Worm (Caenorhabditis elegans): ENCODE measurements around the gene K06H6.5.

DNA sequence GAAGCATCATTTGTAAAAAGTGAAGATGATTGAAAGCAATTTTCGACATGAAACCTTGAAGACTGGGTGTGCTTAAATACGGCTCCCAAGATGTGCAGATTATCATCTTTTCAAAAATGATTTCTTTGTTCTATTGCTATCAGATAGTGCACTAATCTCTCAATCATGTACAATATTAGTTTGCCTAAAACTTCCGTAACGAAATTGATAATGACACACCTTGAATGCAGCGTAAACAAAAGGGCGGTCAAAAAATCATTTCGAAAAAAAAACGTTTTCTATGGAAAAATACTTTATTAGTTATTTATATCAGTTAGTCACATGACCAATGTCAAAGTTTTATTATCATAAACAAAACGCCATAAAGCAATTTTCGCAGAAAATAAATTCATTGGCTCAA, 46.7 kb downstream of the K06H6.5 start, which contains the start of gene F48G7.5:
- TF ChIP-seq ets-4 (tag; optimal IDR thresholded peaks at IDR 0.05) (no peak), pha-4 (tag; optimal IDR thresholded peaks at IDR 0.05) (no peak), unc-86 (tag; optimal IDR thresholded peaks at IDR 0.05) (no peak), ahr-1 (tag; optimal IDR thresholded peaks at IDR 0.05) (no peak), nhr-11 (tag; optimal IDR thresholded peaks at IDR 0.05) (no peak), dmd-4 (tag; optimal IDR thresholded peaks at IDR 0.05; ENCODE audit: borderline replicate concordance) (no peak), ama-1 (optimal IDR thresholded peaks at IDR 0.05) (no peak), C38D4.7 (GFP tag; optimal IDR thresholded peaks at IDR 0.05) (no peak), hlh-6 (tag; optimal IDR thresholded peaks at IDR 0.05) (no peak), nhr-232 (tag; optimal IDR thresholded peaks at IDR 0.05) (no peak), pqm-1 (tag; optimal IDR thresholded peaks at IDR 0.05) (no peak)
